Fruit fly (Drosophila melanogaster): ENCODE results near the gene CG4789.
A peak's percentile ranks its signal among the peaks of the same experiment; 100 is the strongest.

Gene CG4789

dm6 chrX:16836805-16837333 lies 36.1 kb downstream of the CG4789 start:
- TF ChIP-seq Pdp1 (GFP tag; optimal IDR thresholded peaks at IDR 0.05) (peak in 1 of 2 experiments; percentile 71), sens (GFP tag) (peak; percentile 60), CG8089 (GFP tag; optimal IDR thresholded peaks at IDR 0.05) (no peak), CG8281 (tag; optimal IDR thresholded peaks at IDR 0.05) (no peak), sd (tag; optimal IDR thresholded peaks at IDR 0.05) (no peak), ken (GFP tag; IDR thresholded peaks at IDR 0.05) (no peak), emc (GFP tag; optimal IDR thresholded peaks at IDR 0.05) (no peak), eyg (GFP tag; optimal IDR thresholded peaks at IDR 0.05) (no peak), CG2678 (tag; optimal IDR thresholded peaks at IDR 0.05) (peak; percentile 25), HmgD (GFP tag; optimal IDR thresholded peaks at IDR 0.05) (no peak), grau (tag; optimal IDR thresholded peaks at IDR 0.05) (peak; percentile 46), ssp (GFP tag; IDR thresholded peaks at IDR 0.05) (no peak), dimm (GFP tag; IDR thresholded peaks at IDR 0.05) (no peak)

- peak; percentile 53 for TF ChIP-seq Med (GFP tag)
- peak; percentile 6 for TF ChIP-seq cwo (GFP tag; optimal IDR thresholded peaks at IDR 0.05)
- no peak for TF ChIP-seq tio (GFP tag; optimal IDR thresholded peaks at IDR 0.05)
- 0 out of 3 replicates have a peak, but pooled peaks have one; percentile 45 for TF ChIP-seq ci (GFP tag; IDR thresholded peaks at IDR 0.05)
- no peak for TF ChIP-seq HLHmδ (GFP tag; optimal IDR thresholded peaks at IDR 0.05)
- no peak for TF ChIP-seq HmgZ (tag; optimal IDR thresholded peaks at IDR 0.05)
- TF ChIP-seq exex (tag; optimal IDR thresholded peaks at IDR 0.05) = peak; percentile 3
- TF ChIP-seq nerfin-2 (GFP tag; IDR thresholded peaks at IDR 0.05; ENCODE audit: partially characterized antibody) = peak; percentile 53; the same call in 1 of the 2 replicates
- TF ChIP-seq CG15479 (GFP tag; optimal IDR thresholded peaks at IDR 0.05) = no peak
- peak; percentile 16; the same call in 1 of the 2 replicates for TF ChIP-seq inv (GFP tag; IDR thresholded peaks at IDR 0.05; ENCODE audit: partially characterized antibody)
- 0 out of 3 replicates have a peak, but pooled peaks have one; percentile 16 for TF ChIP-seq CG2199 (GFP tag; IDR thresholded peaks at IDR 0.05)
- peak; percentile 34 for TF ChIP-seq CG12769 (tag; optimal IDR thresholded peaks at IDR 0.05)
- TF ChIP-seq tna (GFP tag; IDR thresholded peaks at IDR 0.05; ENCODE audit: partially characterized antibody) = peak; percentile 45; the same call in 1 of the 2 replicates
- peak; percentile 1 for TF ChIP-seq CG15514 (GFP tag; optimal IDR thresholded peaks at IDR 0.05)
- TF ChIP-seq mirr (GFP tag; optimal IDR thresholded peaks at IDR 0.05) = peak; percentile 5
- 0 out of 2 replicates have a peak, but pooled peaks have one; percentile 18 for TF ChIP-seq Taf1 (GFP tag; IDR thresholded peaks at IDR 0.05)
- peak; percentile 58; the same call in 2 of the 3 replicates for TF ChIP-seq HLH4C (GFP tag; IDR thresholded peaks at IDR 0.05; ENCODE audit: partially characterized antibody)
- TF ChIP-seq sug (tag; optimal IDR thresholded peaks at IDR 0.05) = peak; percentile 42
- TF ChIP-seq CG1602 (GFP tag; optimal IDR thresholded peaks at IDR 0.05) = no peak
- no peak for TF ChIP-seq ewg (GFP tag; optimal IDR thresholded peaks at IDR 0.05)
- peak; percentile 79 for TF ChIP-seq CG13894 (tag; optimal IDR thresholded peaks at IDR 0.05)
- no peak for TF ChIP-seq CG7357 (GFP tag; IDR thresholded peaks at IDR 0.05)
- no peak for TF ChIP-seq CG13296 (GFP tag; optimal IDR thresholded peaks at IDR 0.05)
- TF ChIP-seq D19A (tag; optimal IDR thresholded peaks at IDR 0.05) = no peak
- no peak for TF ChIP-seq nmo (GFP tag; optimal IDR thresholded peaks at IDR 0.05)
- no peak for TF ChIP-seq Kr (GFP tag; optimal IDR thresholded peaks at IDR 0.05)
- peak; percentile 12 for TF ChIP-seq CG34376 (GFP tag; optimal IDR thresholded peaks at IDR 0.05)
- TF ChIP-seq sens (GFP tag) = peak; percentile 31
- peak; percentile 63 for TF ChIP-seq D19B (GFP tag; optimal IDR thresholded peaks at IDR 0.05)
- TF ChIP-seq CG2678 (tag; optimal IDR thresholded peaks at IDR 0.05) = peak; percentile 10
Observed at dm6 chrX:16837588-16838178, 37.0 kb downstream of the CG4789 start.

Data from whole organism, embryonic.